Worm (Caenorhabditis elegans): ENCODE data around the gene pgp-9.

DNA sequence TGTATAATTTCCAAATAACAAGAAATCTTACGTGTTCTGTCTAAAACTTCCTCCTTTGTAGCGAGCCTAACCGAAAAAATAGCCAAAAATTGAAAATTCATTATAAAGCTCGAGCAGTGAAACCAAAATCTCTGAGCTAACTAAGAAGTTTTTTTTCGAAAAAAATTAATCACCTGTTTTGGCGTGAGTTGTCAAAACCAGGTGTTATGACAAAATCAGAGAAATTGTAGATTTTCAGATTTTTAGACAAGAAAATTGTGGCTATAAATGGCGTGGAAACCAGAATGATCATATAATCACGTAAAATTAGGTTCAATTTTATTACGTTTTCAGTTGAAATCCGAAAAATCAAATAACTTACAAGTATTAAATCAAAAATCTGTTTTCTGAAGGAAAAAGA is 17.4 kb downstream of the pgp-9 start, which contains the start of gene sre-21:
- TF ChIP-seq peb-1 (tag; optimal IDR thresholded peaks at IDR 0.05): no peak
- TF ChIP-seq nhr-129 (tag; optimal IDR thresholded peaks at IDR 0.05): no peak
- no peak for TF ChIP-seq elt-1 (tag; optimal IDR thresholded peaks at IDR 0.05)
- no peak for TF ChIP-seq nhr-237 (tag; optimal IDR thresholded peaks at IDR 0.05)
- TF ChIP-seq nhr-6 (tag; optimal IDR thresholded peaks at IDR 0.05): no peak
- no peak for TF ChIP-seq nhr-10 (tag; optimal IDR thresholded peaks at IDR 0.05)
- TF ChIP-seq nhr-11 (tag; optimal IDR thresholded peaks at IDR 0.05): no peak
- no peak for TF ChIP-seq unc-62 (GFP tag; optimal IDR thresholded peaks at IDR 0.05)
- TF ChIP-seq nhr-77 (tag; optimal IDR thresholded peaks at IDR 0.05): no peak
- TF ChIP-seq skn-1 (tag; optimal IDR thresholded peaks at IDR 0.05): no peak
- no peak for TF ChIP-seq unc-55 (GFP tag; optimal IDR thresholded peaks at IDR 0.05)
